Worm (Caenorhabditis elegans): ENCODE results near the gene nas-24.

nas-24 gene

DNA sequence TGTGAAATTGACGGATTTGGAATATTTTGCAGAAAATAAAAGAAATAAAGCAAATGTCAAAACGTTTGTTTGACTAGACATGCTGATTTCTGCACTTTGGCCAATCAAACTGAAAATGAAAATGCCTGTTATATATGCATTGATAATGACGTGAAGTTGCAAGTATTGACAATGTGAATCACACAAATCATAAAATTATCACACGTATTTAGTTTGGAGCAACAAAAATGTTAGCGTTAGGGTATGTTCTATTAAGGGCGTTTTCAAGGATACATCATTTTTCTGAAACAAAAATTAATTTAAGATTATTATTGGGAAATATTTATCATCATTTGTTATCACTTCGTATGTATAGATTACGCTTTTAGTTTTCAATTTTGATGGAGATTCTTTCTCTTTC lies 17.4 kb upstream of the nas-24 start, which contains the start of gene cld-9:
Gene cld-9 (minus strand): TSS at position 81 of the 400 bp plus-strand sequence.
- TF ChIP-seq med-1 (GFP tag; optimal IDR thresholded peaks at IDR 0.05; ENCODE audit: insufficient read depth) (no peak), flt-1 (GFP tag; IDR thresholded peaks at IDR 0.05) (no peak), T22C8.4 (GFP tag; IDR thresholded peaks at IDR 0.05) (no peak), ref-1 (GFP tag; conservative IDR thresholded peaks at IDR 0.05) (no peak), ztf-23 (GFP tag; IDR thresholded peaks at IDR 0.05) (no peak), tab-1 (GFP tag; IDR thresholded peaks at IDR 0.05) (no peak), ztf-29 (GFP tag; IDR thresholded peaks at IDR 0.05) (no peak), cog-1 (tag; optimal IDR thresholded peaks at IDR 0.05) (no peak), klf-2 (GFP tag; conservative IDR thresholded peaks at IDR 0.05) (no peak)

DNA sequence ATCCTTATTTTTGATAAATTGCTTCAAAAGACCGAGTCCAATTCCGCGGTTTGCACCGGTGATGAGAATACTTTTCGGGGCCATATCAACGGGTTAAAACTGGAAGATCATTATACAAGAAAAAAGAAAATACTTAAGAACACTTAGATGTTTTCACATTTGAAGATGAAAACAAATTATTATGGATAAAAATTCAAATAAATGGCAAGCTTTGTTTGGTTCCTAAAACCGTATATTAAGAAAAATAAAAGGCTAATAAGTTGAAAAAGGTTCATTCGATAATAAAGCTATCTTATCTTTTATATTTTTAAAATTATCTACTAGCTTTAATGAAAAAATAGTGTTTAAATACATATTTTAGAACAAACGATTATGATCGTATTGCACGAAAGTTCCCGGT lies 15.7 kb upstream of the nas-24 start, which contains the start of gene F20G2.1:
Gene F20G2.1 (minus strand): TSS at position 101 of the 400 bp plus-strand sequence.
- no peak for TF ChIP-seq klf-2 (GFP tag; conservative IDR thresholded peaks at IDR 0.05)
- TF ChIP-seq ref-1 (GFP tag; conservative IDR thresholded peaks at IDR 0.05) = no peak
- no peak for TF ChIP-seq flt-1 (GFP tag; IDR thresholded peaks at IDR 0.05)
- TF ChIP-seq med-1 (GFP tag; optimal IDR thresholded peaks at IDR 0.05; ENCODE audit: insufficient read depth) = no peak
- no peak for TF ChIP-seq ztf-23 (GFP tag; IDR thresholded peaks at IDR 0.05)
- TF ChIP-seq ztf-29 (GFP tag; IDR thresholded peaks at IDR 0.05) = no peak
- TF ChIP-seq T22C8.4 (GFP tag; IDR thresholded peaks at IDR 0.05) = no peak
- TF ChIP-seq tab-1 (GFP tag; IDR thresholded peaks at IDR 0.05) = no peak
- no peak for TF ChIP-seq cog-1 (tag; optimal IDR thresholded peaks at IDR 0.05)

DNA sequence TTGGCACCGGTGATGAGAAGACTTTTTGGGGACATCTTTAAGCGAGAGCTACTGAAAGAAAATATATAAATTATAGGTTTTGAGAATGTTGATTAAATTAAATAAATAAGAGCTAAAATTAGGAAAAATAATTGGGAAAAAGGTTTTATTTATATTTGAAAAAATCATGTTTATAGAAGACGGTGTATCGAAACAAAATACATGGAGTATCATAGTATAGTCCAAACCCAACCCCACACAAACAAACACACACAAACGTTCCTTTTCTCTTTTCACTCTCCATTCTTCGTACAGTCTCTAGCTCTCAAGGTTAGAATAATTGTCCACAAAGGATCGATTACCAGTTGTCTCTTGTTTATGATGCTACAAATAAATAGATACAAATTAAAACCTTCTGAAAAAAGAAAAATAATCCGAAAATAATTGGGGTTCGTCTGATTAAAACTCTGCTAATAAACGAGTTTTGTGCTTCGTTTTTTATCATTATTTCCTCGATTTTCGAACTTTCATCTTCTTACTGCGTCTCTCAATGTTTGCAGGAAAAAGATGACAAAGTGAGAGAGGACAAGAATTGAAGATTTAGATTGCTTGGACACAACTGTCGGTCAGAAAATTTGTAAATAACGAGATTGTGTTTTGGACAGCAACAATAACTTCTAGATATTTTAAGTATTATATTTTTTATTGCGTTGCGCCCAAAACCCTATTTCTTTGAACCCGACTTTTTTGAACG lies 12.7 kb upstream of the nas-24 start, which contains the start of gene F20G2.2:
Gene F20G2.2 (minus strand): TSS at position 51 of the 733 bp plus-strand sequence.
- TF ChIP-seq ref-1 (GFP tag; conservative IDR thresholded peaks at IDR 0.05) = no peak

DNA sequence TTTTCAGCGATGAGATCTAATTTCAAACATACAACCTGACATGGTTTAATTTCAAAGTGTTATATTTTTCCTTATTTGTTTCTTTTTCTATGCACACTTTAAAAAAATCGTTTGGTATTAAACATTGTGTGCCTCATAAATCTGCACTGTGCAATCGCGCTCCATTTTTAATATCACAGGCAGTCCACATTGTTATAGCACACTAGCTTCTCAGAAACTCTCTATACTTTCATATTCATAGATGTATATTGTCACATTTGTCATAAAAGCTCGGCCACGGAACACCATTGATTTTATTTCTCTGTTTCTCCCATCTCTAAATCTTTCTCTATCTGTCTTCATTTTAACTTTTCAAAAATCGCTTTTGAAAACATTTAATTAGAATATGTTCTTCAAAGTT lies 11.8 kb upstream of the nas-24 start:
- TF ChIP-seq cog-1 (tag; optimal IDR thresholded peaks at IDR 0.05) = no peak
- no peak for TF ChIP-seq ref-1 (GFP tag; conservative IDR thresholded peaks at IDR 0.05)
- no peak for TF ChIP-seq klf-2 (GFP tag; conservative IDR thresholded peaks at IDR 0.05)
- TF ChIP-seq ztf-23 (GFP tag; IDR thresholded peaks at IDR 0.05) = no peak
- TF ChIP-seq ztf-29 (GFP tag; IDR thresholded peaks at IDR 0.05) = no peak
- no peak for TF ChIP-seq flt-1 (GFP tag; IDR thresholded peaks at IDR 0.05)
- TF ChIP-seq tab-1 (GFP tag; IDR thresholded peaks at IDR 0.05) = no peak
- no peak for TF ChIP-seq T22C8.4 (GFP tag; IDR thresholded peaks at IDR 0.05)
- no peak for TF ChIP-seq med-1 (GFP tag; optimal IDR thresholded peaks at IDR 0.05; ENCODE audit: insufficient read depth)

DNA sequence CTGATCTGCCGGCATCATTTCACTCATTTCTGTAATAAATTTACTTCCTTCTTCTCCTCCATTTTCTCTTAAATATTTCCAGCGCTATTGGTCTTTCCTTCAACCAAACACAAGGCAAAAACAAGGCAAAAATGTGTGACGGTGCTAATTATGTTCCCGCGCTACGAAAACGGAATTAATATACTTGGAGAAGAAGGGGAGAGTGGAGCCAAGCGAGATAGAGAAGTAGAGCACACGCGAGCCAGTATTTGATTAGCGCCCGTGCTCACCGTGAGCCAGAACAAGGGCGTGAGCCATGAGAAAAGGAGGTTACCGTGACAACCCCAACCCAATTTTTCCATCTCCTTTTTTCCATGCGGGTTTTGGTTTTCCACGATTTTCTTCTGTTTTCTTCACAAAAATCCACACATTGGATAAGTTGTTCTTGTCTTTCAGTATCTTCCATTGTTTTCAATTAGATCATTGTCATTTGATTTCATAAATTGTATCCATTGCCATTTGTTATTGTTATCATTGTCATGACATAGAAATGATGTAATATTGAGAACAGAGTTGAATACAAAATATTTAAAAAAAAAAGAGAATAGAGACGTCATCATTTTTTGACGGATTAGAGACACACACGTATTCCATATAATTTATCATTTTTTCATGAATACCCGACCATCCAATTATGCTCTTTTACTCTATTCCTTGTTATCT lies 6.6 kb upstream of the nas-24 start, which contains the start of gene F20G2.6:
Gene F20G2.6 (plus strand): TSS at position 652 of the 702 bp plus-strand sequence.
- TF ChIP-seq tab-1 (GFP tag; IDR thresholded peaks at IDR 0.05) (no peak), klf-2 (GFP tag; conservative IDR thresholded peaks at IDR 0.05) (no peak), T22C8.4 (GFP tag; IDR thresholded peaks at IDR 0.05) (no peak), cog-1 (tag; optimal IDR thresholded peaks at IDR 0.05) (no peak), flt-1 (GFP tag; IDR thresholded peaks at IDR 0.05) (no peak), ztf-23 (GFP tag; IDR thresholded peaks at IDR 0.05) (no peak), ztf-29 (GFP tag; IDR thresholded peaks at IDR 0.05) (no peak), med-1 (GFP tag; optimal IDR thresholded peaks at IDR 0.05; ENCODE audit: insufficient read depth) (no peak), ref-1 (GFP tag; conservative IDR thresholded peaks at IDR 0.05) (no peak)

DNA sequence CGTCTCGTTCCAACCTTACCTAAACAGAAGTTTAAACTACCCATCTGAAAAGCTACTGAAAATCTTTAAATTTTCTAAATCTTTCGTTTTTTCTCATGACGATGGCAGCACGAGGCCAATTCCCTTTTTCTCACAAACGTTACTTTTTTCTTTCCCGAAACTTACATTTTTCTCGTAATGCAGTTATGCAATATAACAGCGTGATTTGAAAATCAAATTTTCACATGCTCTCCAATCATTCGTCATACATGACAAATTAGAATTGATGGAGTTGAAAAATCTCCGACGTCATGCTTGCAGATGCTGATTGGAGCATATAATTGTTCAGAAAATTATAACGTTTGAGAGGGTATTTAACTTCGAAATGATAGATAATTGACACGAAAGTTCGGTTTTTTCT lies 5.5 kb upstream of the nas-24 start:
- no peak for TF ChIP-seq ztf-23 (GFP tag; IDR thresholded peaks at IDR 0.05)
- TF ChIP-seq ref-1 (GFP tag; conservative IDR thresholded peaks at IDR 0.05) = no peak
- no peak for TF ChIP-seq tab-1 (GFP tag; IDR thresholded peaks at IDR 0.05)
- TF ChIP-seq klf-2 (GFP tag; conservative IDR thresholded peaks at IDR 0.05) = no peak
- no peak for TF ChIP-seq ztf-29 (GFP tag; IDR thresholded peaks at IDR 0.05)
- TF ChIP-seq med-1 (GFP tag; optimal IDR thresholded peaks at IDR 0.05; ENCODE audit: insufficient read depth) = no peak
- no peak for TF ChIP-seq flt-1 (GFP tag; IDR thresholded peaks at IDR 0.05)

DNA sequence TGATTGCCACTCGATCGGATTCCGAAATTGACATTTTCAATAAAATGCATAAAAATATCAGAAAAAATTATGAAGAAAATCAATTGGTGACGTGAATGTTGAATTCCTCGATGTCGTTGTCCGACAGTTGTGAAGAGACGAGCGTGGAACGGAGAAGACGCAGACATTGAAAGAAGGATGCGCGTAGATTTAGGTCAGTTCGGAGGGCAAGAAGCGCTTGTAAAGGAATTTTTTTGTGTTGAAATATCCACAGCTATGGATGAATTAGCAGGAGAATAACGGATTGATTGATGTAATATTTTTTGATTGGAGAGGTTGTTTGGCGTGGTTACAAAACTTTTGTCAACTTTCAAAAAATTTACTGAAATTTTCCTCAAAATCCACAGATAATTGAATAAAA lies 798 bp upstream of the nas-24 start, which contains the start of gene F20G2.3:
Gene F20G2.3 (minus strand): TSS at position 101 of the 400 bp plus-strand sequence.
- TF ChIP-seq med-1 (GFP tag; optimal IDR thresholded peaks at IDR 0.05; ENCODE audit: insufficient read depth) (no peak), ref-1 (GFP tag; conservative IDR thresholded peaks at IDR 0.05) (no peak), ztf-23 (GFP tag; IDR thresholded peaks at IDR 0.05) (no peak), klf-2 (GFP tag; conservative IDR thresholded peaks at IDR 0.05) (no peak)

DNA sequence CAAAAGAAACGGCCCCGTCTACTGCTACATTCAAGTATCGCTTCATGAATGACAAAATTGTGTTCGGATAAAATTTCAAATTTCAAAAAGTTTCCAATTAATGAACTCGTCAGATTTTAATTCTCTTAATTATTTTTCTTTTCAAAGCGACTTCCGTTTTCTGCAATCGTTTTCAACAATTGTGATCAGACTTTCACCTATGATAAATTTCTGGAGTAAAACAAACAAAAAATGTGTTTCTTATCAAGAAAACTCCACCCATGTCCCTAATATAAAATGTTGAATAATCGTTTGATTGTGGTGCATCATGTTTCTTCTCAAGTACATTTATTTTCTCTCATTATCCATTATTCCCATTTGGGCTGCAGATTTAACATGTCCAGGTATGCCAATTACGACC lies 2.0 kb downstream of the nas-24 start, which contains the start of gene F20G2.5:
Gene F20G2.5 (plus strand): TSS at position 301 of the 400 bp plus-strand sequence.
- TF ChIP-seq T22C8.4 (GFP tag; IDR thresholded peaks at IDR 0.05) (no peak), med-1 (GFP tag; optimal IDR thresholded peaks at IDR 0.05; ENCODE audit: insufficient read depth) (no peak), ref-1 (GFP tag; conservative IDR thresholded peaks at IDR 0.05) (no peak), klf-2 (GFP tag; conservative IDR thresholded peaks at IDR 0.05) (no peak), ztf-29 (GFP tag; IDR thresholded peaks at IDR 0.05) (no peak), ztf-23 (GFP tag; IDR thresholded peaks at IDR 0.05) (no peak), tab-1 (GFP tag; IDR thresholded peaks at IDR 0.05) (no peak)

DNA sequence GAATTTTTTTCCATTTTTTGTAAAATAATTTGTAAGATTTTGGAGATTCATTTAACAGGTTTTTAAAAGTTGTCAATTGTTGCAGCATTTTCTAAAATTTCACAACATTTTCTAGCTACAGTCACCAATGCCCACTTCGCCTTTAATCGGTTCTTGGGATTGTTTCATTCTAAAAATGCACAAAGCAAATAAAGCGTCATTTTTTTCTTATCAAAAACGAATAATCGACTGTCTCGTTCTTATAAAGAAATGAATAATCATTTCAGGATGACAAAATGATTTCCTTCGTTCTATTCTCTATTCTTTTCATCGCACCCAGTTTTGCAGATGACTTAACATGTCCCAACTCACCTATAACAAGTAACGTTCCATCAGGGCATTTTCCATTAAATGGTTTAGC lies 6.3 kb downstream of the nas-24 start, which contains the start of gene F53C11.1:
Gene F53C11.1 (plus strand): TSS at position 268 of the 400 bp plus-strand sequence.
- TF ChIP-seq ref-1 (GFP tag; conservative IDR thresholded peaks at IDR 0.05) (no peak), flt-1 (GFP tag; IDR thresholded peaks at IDR 0.05) (no peak), ztf-29 (GFP tag; IDR thresholded peaks at IDR 0.05) (no peak), klf-2 (GFP tag; conservative IDR thresholded peaks at IDR 0.05) (no peak), T22C8.4 (GFP tag; IDR thresholded peaks at IDR 0.05) (no peak), cog-1 (tag; optimal IDR thresholded peaks at IDR 0.05) (no peak), med-1 (GFP tag; optimal IDR thresholded peaks at IDR 0.05; ENCODE audit: insufficient read depth) (no peak), tab-1 (GFP tag; IDR thresholded peaks at IDR 0.05) (no peak), ztf-23 (GFP tag; IDR thresholded peaks at IDR 0.05) (no peak)
